Worm (Caenorhabditis elegans): ENCODE data around the gene die-1.

die-1 gene

ce11 chrII:10099804-10100360 lies 32.2 kb upstream of the die-1 start, which contains the start of the genes pas-7 and puf-12:
Gene pas-7, minus strand, starts transcription at chrII:10099854.
Gene puf-12, plus strand, starts transcription at chrII:10100310.
- TF ChIP-seq lin-15B (tag; optimal IDR thresholded peaks at IDR 0.05) (peak; percentile 17), snpc-4 (tag; optimal IDR thresholded peaks at IDR 0.05) (peak; percentile 15), fkh-8 (tag; optimal IDR thresholded peaks at IDR 0.05) (no peak), ceh-82 (tag; optimal IDR thresholded peaks at IDR 0.05) (peak in 1 of 3 experiments; percentile 20), isw-1 (GFP tag; IDR thresholded peaks at IDR 0.05) (peak; percentile 22), efl-1 (optimal IDR thresholded peaks at IDR 0.05) (peak; percentile 60 to 69), efl-1 (GFP tag; optimal IDR thresholded peaks at IDR 0.05 in 1 of 2) (peak; percentile 62 to 89), lin-14 (GFP tag; optimal IDR thresholded peaks at IDR 0.05) (peak; percentile 37), lin-35 (GFP tag; optimal IDR thresholded peaks at IDR 0.05) (peak; percentile 55 to 74), lsy-2 (tag; optimal IDR thresholded peaks at IDR 0.05) (peak in 1 of 2 experiments; percentile 80), xbp-1 (tag; optimal IDR thresholded peaks at IDR 0.05) (no peak), nhr-90 (tag; optimal IDR thresholded peaks at IDR 0.05; ENCODE audit: poor library complexity) (no peak), dpl-1 (GFP tag; optimal IDR thresholded peaks at IDR 0.05) (peak; percentile 24 to 67 (median 41)), skn-1 (tag; optimal IDR thresholded peaks at IDR 0.05) (peak; percentile 99), hpl-2 (GFP tag; optimal IDR thresholded peaks at IDR 0.05) (peak; percentile 14), C16A3.4 (tag; optimal IDR thresholded peaks at IDR 0.05) (peak; percentile 48), snu-23 (GFP tag; optimal IDR thresholded peaks at IDR 0.05) (peak; percentile 48), egl-27 (tag; optimal IDR thresholded peaks at IDR 0.05) (no peak)

- TF ChIP-seq tlp-1 (tag; optimal IDR thresholded peaks at IDR 0.05) (no peak), hlh-17 (GFP tag; optimal IDR thresholded peaks at IDR 0.05; ENCODE audit: borderline replicate concordance) (no peak), pax-3 (tag; optimal IDR thresholded peaks at IDR 0.05) (no peak), vab-15 (tag; optimal IDR thresholded peaks at IDR 0.05) (no peak), elt-2 (tag; optimal IDR thresholded peaks at IDR 0.05) (no peak), lin-14 (GFP tag; optimal IDR thresholded peaks at IDR 0.05) (no peak), snu-23 (GFP tag; optimal IDR thresholded peaks at IDR 0.05) (no peak), ceh-82 (tag; optimal IDR thresholded peaks at IDR 0.05) (no peak), nhr-28 (tag; optimal IDR thresholded peaks at IDR 0.05) (no peak), irx-1 (tag; optimal IDR thresholded peaks at IDR 0.05) (no peak), lin-13 (GFP tag; optimal IDR thresholded peaks at IDR 0.05) (no peak), pag-3 (tag; optimal IDR thresholded peaks at IDR 0.05; ENCODE audit: borderline replicate concordance, insufficient read depth) (no peak)
Observed at ce11 chrII:10099072-10099471, 31.4 kb upstream of the die-1 start.

ce11 chrII:10098428-10098827 lies 30.7 kb upstream of the die-1 start:
- TF ChIP-seq unc-130 (tag; optimal IDR thresholded peaks at IDR 0.05) (no peak), ceh-8 (GFP tag; optimal IDR thresholded peaks at IDR 0.05) (no peak), nhr-71 (tag; optimal IDR thresholded peaks at IDR 0.05) (no peak), ztf-4 (tag; optimal IDR thresholded peaks at IDR 0.05) (no peak), nhr-20 (tag; optimal IDR thresholded peaks at IDR 0.05) (no peak), nhr-11 (tag; optimal IDR thresholded peaks at IDR 0.05) (no peak), grh-1 (GFP tag; IDR thresholded peaks at IDR 0.05) (no peak), unc-98 (GFP tag; IDR thresholded peaks at IDR 0.05) (no peak), nhr-84 (tag; optimal IDR thresholded peaks at IDR 0.05) (no peak), tbx-2 (tag; optimal IDR thresholded peaks at IDR 0.05) (no peak), zip-4 (GFP tag; optimal IDR thresholded peaks at IDR 0.05) (no peak), fkh-10 (GFP tag; optimal IDR thresholded peaks at IDR 0.05) (no peak), nhr-76 (tag; optimal IDR thresholded peaks at IDR 0.05) (no peak), skn-1 (tag; optimal IDR thresholded peaks at IDR 0.05) (no peak), jun-1 (tag; optimal IDR thresholded peaks at IDR 0.05) (no peak)

All from whole organism, L1 larva.